Worm (Caenorhabditis elegans): ENCODE results near the gene taf-10.

DNA sequence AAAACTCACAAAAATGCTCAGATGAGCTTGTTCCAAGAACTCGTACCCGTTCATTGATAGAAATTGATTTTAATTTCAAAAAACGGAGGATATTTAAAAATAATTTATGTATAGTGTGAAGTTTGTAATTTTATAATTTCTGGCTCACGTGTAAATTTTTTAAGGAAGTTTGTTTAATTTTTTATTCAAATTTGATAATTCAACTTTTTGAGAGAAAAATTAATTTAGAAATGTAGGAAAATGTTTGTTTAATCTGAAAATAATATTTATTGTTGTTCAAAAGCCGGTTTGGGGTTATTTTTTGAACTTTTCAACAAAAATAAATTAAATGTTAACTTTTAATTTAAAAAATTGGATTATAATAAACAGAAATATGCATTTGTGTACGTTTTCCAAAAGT, 10.8 kb upstream of the taf-10 start, which contains the start of gene K03B4.6:
- TF ChIP-seq hnd-1 (tag; optimal IDR thresholded peaks at IDR 0.05) (no peak), hmbx-1 (tag; optimal IDR thresholded peaks at IDR 0.05) (no peak), ceh-36 (tag; optimal IDR thresholded peaks at IDR 0.05) (no peak), scrt-1 (GFP tag; IDR thresholded peaks at IDR 0.05) (no peak), ama-1 (optimal IDR thresholded peaks at IDR 0.05) (no peak), B0310.2 (tag; optimal IDR thresholded peaks at IDR 0.05) (no peak), tra-4 (tag; optimal IDR thresholded peaks at IDR 0.05) (no peak), flt-1 (GFP tag; IDR thresholded peaks at IDR 0.05) (no peak), F13C5.2 (tag; optimal IDR thresholded peaks at IDR 0.05) (no peak), hmg-4 (GFP tag; optimal IDR thresholded peaks at IDR 0.05) (no peak), pes-1 (GFP tag; IDR thresholded peaks at IDR 0.05) (no peak)
